Fruit fly (Drosophila melanogaster): ENCODE data around the gene CG9525.

The CG9525 gene

DNA sequence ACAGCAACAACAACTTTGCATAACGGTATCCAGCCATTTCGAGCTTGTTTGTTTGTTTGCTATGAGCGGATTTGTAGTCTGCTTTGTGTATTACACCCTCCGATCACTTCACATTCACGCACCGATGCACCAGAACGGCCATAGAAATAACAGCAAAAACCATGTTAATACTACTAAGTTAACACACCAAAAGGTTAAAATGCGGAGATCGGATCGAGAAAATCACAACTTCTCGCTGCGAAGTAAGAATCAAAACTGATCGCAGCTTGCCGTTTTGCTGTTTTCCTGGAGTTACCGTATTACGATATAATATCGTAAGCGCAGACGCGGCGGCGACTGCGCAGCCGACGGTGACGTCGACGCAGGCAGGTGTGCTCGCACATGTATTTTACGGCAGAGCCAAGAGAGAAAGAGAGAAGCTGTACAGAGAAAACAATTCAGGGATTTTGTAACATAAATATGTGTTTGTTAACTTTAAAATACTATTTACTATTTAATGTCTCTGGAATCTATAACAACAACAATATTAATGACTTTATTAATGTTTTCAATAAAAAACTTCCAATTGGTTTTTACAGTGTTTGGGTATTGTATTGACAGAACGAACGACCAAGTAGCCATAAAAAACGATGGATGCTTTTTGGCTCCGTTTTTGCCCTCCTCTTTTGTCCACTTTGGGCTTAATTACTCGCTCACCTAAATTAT is 22.6 kb upstream of the CG9525 start, which contains the start of gene CG13101 (continued):
- TF ChIP-seq insv (GFP tag; optimal IDR thresholded peaks at IDR 0.05) = peak in 1 of 2 experiments; percentile 27
- TF ChIP-seq CG34376 (GFP tag; optimal IDR thresholded peaks at IDR 0.05) = peak; percentile 62
- TF ChIP-seq nmo (GFP tag; optimal IDR thresholded peaks at IDR 0.05) = peak; percentile 95
- TF ChIP-seq ci (GFP tag; IDR thresholded peaks at IDR 0.05) = peak; percentile 96
- peak; percentile 93 for TF ChIP-seq H2.0 (GFP tag; IDR thresholded peaks at IDR 0.05)
- TF ChIP-seq fd64A (GFP tag; optimal IDR thresholded peaks at IDR 0.05) = peak; percentile 53
- peak; percentile 85 for TF ChIP-seq peb (GFP tag; IDR thresholded peaks at IDR 0.05)
- peak; percentile 89 for TF ChIP-seq H15 (GFP tag; IDR thresholded peaks at IDR 0.05)
- no peak for TF ChIP-seq B-H2 (GFP tag; optimal IDR thresholded peaks at IDR 0.05)
- peak; percentile 91 for TF ChIP-seq phol (tag; optimal IDR thresholded peaks at IDR 0.05)
- peak; percentile 86 to 91 for TF ChIP-seq dpn (GFP tag; optimal IDR thresholded peaks at IDR 0.05)
- TF ChIP-seq Mes4 (GFP tag; optimal IDR thresholded peaks at IDR 0.05) = peak; percentile 71
- peak; percentile 80 for TF ChIP-seq D19A (tag; optimal IDR thresholded peaks at IDR 0.05)
- peak; percentile 90 for TF ChIP-seq CG31224 (GFP tag; IDR thresholded peaks at IDR 0.05)
- TF ChIP-seq Mad (GFP tag; optimal IDR thresholded peaks at IDR 0.05) = peak; percentile 78
- TF ChIP-seq CG4404 (GFP tag; IDR thresholded peaks at IDR 0.05) = peak; percentile 84
- TF ChIP-seq CG10147 (GFP tag; optimal IDR thresholded peaks at IDR 0.05) = peak; percentile 92
- TF ChIP-seq CG8944 (GFP tag; optimal IDR thresholded peaks at IDR 0.05) = peak; percentile 66
- TF ChIP-seq ind (GFP tag; optimal IDR thresholded peaks at IDR 0.05) = peak; percentile 90
- TF ChIP-seq Dip2 (GFP tag; IDR thresholded peaks at IDR 0.05) = no peak
- TF ChIP-seq so (GFP tag; IDR thresholded peaks at IDR 0.05) = peak; percentile 95
- TF ChIP-seq CG8388 (GFP tag; optimal IDR thresholded peaks at IDR 0.05) = peak; percentile 94
- no peak for TF ChIP-seq HmgD (GFP tag; optimal IDR thresholded peaks at IDR 0.05)
- TF ChIP-seq CG10431 (GFP tag; optimal IDR thresholded peaks at IDR 0.05) = peak; percentile 55
- peak; percentile 61 for TF ChIP-seq CG30020 (tag; optimal IDR thresholded peaks at IDR 0.05)
- peak; percentile 79 for TF ChIP-seq CG8359 (GFP tag; optimal IDR thresholded peaks at IDR 0.05; ENCODE audit: borderline replicate concordance)
- peak; percentile 92 for TF ChIP-seq esg (GFP tag; conservative IDR thresholded peaks at IDR 0.05)
- TF ChIP-seq CG4707 (GFP tag; optimal IDR thresholded peaks at IDR 0.05) = peak; percentile 57
- TF ChIP-seq CG17328 (GFP tag; IDR thresholded peaks at IDR 0.05) = peak; percentile 96
- TF ChIP-seq Rfx (GFP tag; IDR thresholded peaks at IDR 0.05) = peak; percentile 96
- peak; percentile 21 for TF ChIP-seq pros (GFP tag; optimal IDR thresholded peaks at IDR 0.05)
- peak; percentile 76 for TF ChIP-seq Rx (GFP tag; IDR thresholded peaks at IDR 0.05)
- no peak for TF ChIP-seq hbn (GFP tag; IDR thresholded peaks at IDR 0.05; ENCODE audit: partially characterized antibody)
- TF ChIP-seq CG7372 (GFP tag; IDR thresholded peaks at IDR 0.05) = peak; percentile 90
- TF ChIP-seq CG15479 (GFP tag; optimal IDR thresholded peaks at IDR 0.05) = peak; percentile 1
- peak; percentile 95 for TF ChIP-seq E2f1 (GFP tag; IDR thresholded peaks at IDR 0.05)
- peak; percentile 95 for TF ChIP-seq gsb-n (tag; optimal IDR thresholded peaks at IDR 0.05)
- TF ChIP-seq crol (GFP tag; IDR thresholded peaks at IDR 0.05) = peak; percentile 72
- TF ChIP-seq CG2199 (GFP tag; IDR thresholded peaks at IDR 0.05) = peak; percentile 93
- peak; percentile 81 for TF ChIP-seq CG10321 (GFP tag; IDR thresholded peaks at IDR 0.05)
- peak; percentile 89 for TF ChIP-seq CG32767 (GFP tag; IDR thresholded peaks at IDR 0.05)
- peak; percentile 72 for TF ChIP-seq eyg (GFP tag; optimal IDR thresholded peaks at IDR 0.05)
- TF ChIP-seq gce (GFP tag; IDR thresholded peaks at IDR 0.05) = peak; percentile 93
- peak; percentile 92 for TF ChIP-seq CG32772 (GFP tag; IDR thresholded peaks at IDR 0.05)
- TF ChIP-seq stwl (tag; optimal IDR thresholded peaks at IDR 0.05) = peak; percentile 24
- TF ChIP-seq fd96Cb (tag; optimal IDR thresholded peaks at IDR 0.05) = peak; percentile 88
- peak; percentile 91 for TF ChIP-seq dmrt11E (tag; optimal IDR thresholded peaks at IDR 0.05)
- peak; percentile 61 for TF ChIP-seq Usf (GFP tag; optimal IDR thresholded peaks at IDR 0.05)
- TF ChIP-seq CG30403 (GFP tag; optimal IDR thresholded peaks at IDR 0.05) = peak; percentile 94
- TF ChIP-seq trh (GFP tag; optimal IDR thresholded peaks at IDR 0.05) = peak; percentile 60

Measured in whole organism, embryonic.